Worm (Caenorhabditis elegans) whole organism, L2 larva: ENCODE data around the gene T23G7.3.

ENCODE experiments used
- ama-1 ChIP-seq: fragments of 150-350 bp; optimal IDR thresholded peaks from 2 replicates; lab custom pipeline; 2018; ENCODE audit warnings: inconsistent platforms
- blmp-1 ChIP-seq: sonication (generic microtip); optimal IDR thresholded peaks from 2 replicates; lab custom pipeline; 2017; ENCODE audit warnings: missing genetic modification characterization, mild to moderate bottlenecking, missing compliant biosample characterization, antibody characterized with exemption, moderate library complexity; ENCODE audit not compliant: insufficient read depth
- ceh-82 ChIP-seq: fragments of 150-350 bp; optimal IDR thresholded peaks from 2 replicates; lab custom pipeline; 2014; ENCODE audit warnings: missing biosample characterization, missing genetic modification characterization
- lin-13 ChIP-seq: fragments of 150-350 bp; optimal IDR thresholded peaks from 2 replicates; lab custom pipeline; 2014; ENCODE audit warnings: missing biosample characterization, missing genetic modification reagents, missing genetic modification characterization
- lsy-2 ChIP-seq, 2 experiments: fragments of 150-350 bp in 1 of 2; sonication (generic microtip) in 1 of 2; optimal IDR thresholded peaks; 2 replicates each; lab custom pipeline; 2014 to 2017; ENCODE audit warnings: missing biosample characterization in 2 of 2, missing genetic modification characterization in 2 of 2
- mdl-1 ChIP-seq, 2 experiments: fragments of 150-350 bp in 1 of 2; sonication (generic microtip) in 1 of 2; optimal IDR thresholded peaks; 2 replicates each; lab custom pipeline; 2017; ENCODE audit warnings: missing biosample characterization in 2 of 2, missing genetic modification characterization in 2 of 2
- nhr-12 ChIP-seq: fragments of 150-350 bp; optimal IDR thresholded peaks from 2 replicates; lab custom pipeline; 2014; ENCODE audit warnings: missing biosample characterization, missing genetic modification characterization
- nhr-21 ChIP-seq: fragments of 150-350 bp; optimal IDR thresholded peaks from 2 replicates; lab custom pipeline; 2014; ENCODE audit warnings: missing biosample characterization, missing genetic modification characterization
- nhr-237 ChIP-seq: fragments of 150-350 bp; optimal IDR thresholded peaks from 2 replicates; lab custom pipeline; 2014; ENCODE audit warnings: missing biosample characterization, missing genetic modification characterization
- nhr-77 ChIP-seq: fragments of 150-350 bp; optimal IDR thresholded peaks from 2 replicates; lab custom pipeline; 2014; ENCODE audit warnings: missing biosample characterization, missing genetic modification characterization
- unc-62 ChIP-seq: fragments of 150-350 bp; optimal IDR thresholded peaks from 2 replicates; lab custom pipeline; 2014; ENCODE audit warnings: missing biosample characterization, missing genetic modification reagents, missing genetic modification characterization
- zag-1 ChIP-seq: fragments of 150-350 bp; optimal IDR thresholded peaks from 2 replicates; lab custom pipeline; 2014; ENCODE audit warnings: missing biosample characterization, missing genetic modification characterization

DNA sequence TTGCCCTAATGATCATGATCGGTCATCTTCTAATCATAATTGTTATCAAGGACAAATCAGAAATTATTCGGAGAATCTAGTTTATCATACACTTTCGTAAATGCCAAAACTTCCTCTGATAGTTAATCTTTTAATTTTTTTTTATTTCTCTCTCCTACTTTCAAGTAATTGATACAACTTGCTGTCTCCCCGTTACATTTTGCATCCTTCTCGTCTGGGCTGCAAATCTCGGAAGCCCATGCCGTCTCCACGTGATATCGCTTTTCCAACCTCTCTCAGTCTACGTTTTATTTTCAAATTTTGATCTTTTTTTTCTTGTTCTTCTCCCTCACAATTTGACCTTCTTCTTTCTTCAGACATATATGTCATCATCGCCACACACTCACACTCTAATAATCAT lies 6.6 kb downstream of the T23G7.3 start, which contains the start of gene rhy-1:
- TF ChIP-seq unc-62 = no peak
- no peak for TF ChIP-seq lsy-2 (tag; optimal IDR thresholded peaks at IDR 0.05; lab: Kevin White, UChicago)
- TF ChIP-seq nhr-12 (tag; lab: Kevin White, UChicago) = no peak
- no peak for TF ChIP-seq lin-13 (GFP tag; lab: Kevin White, UChicago)
- TF ChIP-seq mdl-1 (tag; optimal IDR thresholded peaks at IDR 0.05; lab: Kevin White, UChicago) = no peak
- no peak for TF ChIP-seq ama-1 (lab: Kevin White, UChicago)
- TF ChIP-seq zag-1 = no peak
- no peak for TF ChIP-seq nhr-77
- TF ChIP-seq blmp-1 (tag; lab: Kevin White, UChicago) = peak; percentile 1
- TF ChIP-seq nhr-237 (tag; lab: Kevin White, UChicago) = no peak
- TF ChIP-seq nhr-21 = no peak
- no peak for TF ChIP-seq ceh-82
